Worm (Caenorhabditis elegans) whole organism, mixed stage, embryonic: ENCODE results near the gene C03B1.14.

Experiments used
- elt-1 ChIP-seq: sonication (generic microtip); optimal IDR thresholded peaks from 2 replicates; lab custom pipeline; 2017; ENCODE audit warnings: missing genetic modification characterization, mild to moderate bottlenecking, missing compliant biosample characterization, antibody characterized with exemption, moderate library complexity, borderline replicate concordance; ENCODE audit not compliant: insufficient read depth
- elt-3 ChIP-seq: fragments of 150-350 bp; optimal IDR thresholded peaks from 2 replicates; lab custom pipeline; 2014; ENCODE audit warnings: missing biosample characterization, missing genetic modification characterization
- mep-1 ChIP-seq: fragments of 150-350 bp; optimal IDR thresholded peaks from 2 replicates; lab custom pipeline; 2017; ENCODE audit warnings: missing biosample characterization, missing genetic modification reagents, missing genetic modification characterization, inconsistent platforms
- nhr-76 ChIP-seq: sonication (generic microtip); optimal IDR thresholded peaks from 2 replicates; lab custom pipeline; 2017; ENCODE audit warnings: missing biosample characterization, missing genetic modification characterization
- snpc-4 ChIP-seq: fragments of 150-350 bp; optimal IDR thresholded peaks from 2 replicates; lab custom pipeline; 2014; ENCODE audit warnings: missing biosample characterization, missing genetic modification characterization

DNA sequence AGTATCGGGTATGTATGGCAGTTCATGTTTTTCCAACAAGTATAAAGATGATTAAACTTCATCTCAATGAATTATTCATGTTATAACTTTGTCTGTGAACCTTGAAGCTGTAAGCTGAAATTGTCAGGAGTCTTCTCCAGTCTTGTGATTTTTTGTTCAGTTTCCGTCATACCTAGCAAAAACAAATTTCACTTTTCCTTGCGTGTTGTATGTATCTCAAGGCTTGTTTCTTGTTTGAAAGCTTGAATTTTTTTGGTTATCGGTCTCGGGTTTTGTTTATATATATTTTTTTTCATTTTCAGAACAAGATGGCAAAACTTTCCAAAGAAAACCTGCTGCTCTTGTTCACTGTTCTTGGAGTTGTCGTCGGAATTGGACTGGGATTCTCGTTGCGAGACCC is 42.6 kb upstream of the C03B1.14 start, which contains the start of gene glt-4:
- TF ChIP-seq snpc-4 (tag; lab: Kevin White, UChicago) (no peak), mep-1 (no peak), nhr-76 (no peak), elt-3 (tag; lab: Kevin White, UChicago) (no peak), elt-1 (tag; lab: Kevin White, UChicago) (no peak)
